Fruit fly (Drosophila melanogaster) whole organism, wandering third instar larva: ENCODE data around the gene CG31249.

Experiments used
- CG32264 ChIP-seq: fragments of 200-800 bp; sonication (Bioruptor generic); optimal IDR thresholded peaks from 2 replicates; lab custom pipeline; 2016; ENCODE audit warnings: missing biosample characterization, missing genetic modification characterization
- CrebA ChIP-seq: fragments of 200-800 bp; sonication (Bioruptor generic); optimal IDR thresholded peaks from 2 replicates; lab custom pipeline; 2016; ENCODE audit warnings: missing biosample characterization, mild to moderate bottlenecking, missing genetic modification characterization, borderline replicate concordance
- Dfd ChIP-seq: fragments of >200 bp; optimal IDR thresholded peaks from 2 replicates; lab custom pipeline; 2017; ENCODE audit warnings: missing biosample characterization, missing genetic modification characterization
- Dif ChIP-seq: fragments of 200-275, 200-300 bp; sonication (Bioruptor generic); optimal IDR thresholded peaks from 2 replicates; lab custom pipeline; 2018; ENCODE audit warnings: missing biosample characterization, missing genetic modification characterization; ENCODE audit not compliant: partially characterized antibody
- GATAd ChIP-seq: sonication (Bioruptor generic); optimal IDR thresholded peaks from 2 replicates; lab custom pipeline; 2016; ENCODE audit warnings: missing biosample characterization, missing genetic modification characterization
- Hnf4 ChIP-seq: fragments of 200-800 bp; sonication (Bioruptor generic); optimal IDR thresholded peaks from 2 replicates; lab custom pipeline; 2016; ENCODE audit warnings: missing biosample characterization, mild to moderate bottlenecking, missing genetic modification characterization
- Hr83 ChIP-seq: fragments of 200-300 bp; sonication (Bioruptor generic); optimal IDR thresholded peaks from 2 replicates; lab custom pipeline; 2016; ENCODE audit warnings: missing biosample characterization, mild to moderate bottlenecking, missing genetic modification characterization, moderate library complexity; ENCODE audit not compliant: poor library complexity, severe bottlenecking
- Jra ChIP-seq: sonication (Bioruptor generic); optimal IDR thresholded peaks from 2 replicates; lab custom pipeline; 2016; ENCODE audit warnings: missing biosample characterization, missing genetic modification characterization
- Mio ChIP-seq: sonication (Bioruptor generic); optimal IDR thresholded peaks from 2 replicates; lab custom pipeline; 2016; ENCODE audit warnings: missing biosample characterization, missing genetic modification characterization
- Myc ChIP-seq: fragments of >200 bp; optimal IDR thresholded peaks from 2 replicates; lab custom pipeline; 2017
- N ChIP-seq: fragments of >200 bp; optimal IDR thresholded peaks from 2 replicates; lab custom pipeline; 2018; ENCODE audit warnings: missing biosample characterization, missing external identifiers, missing genetic modification characterization
- OdsH ChIP-seq: fragments of 200-800 bp; sonication (Bioruptor generic); optimal IDR thresholded peaks from 2 replicates; lab custom pipeline; 2016; ENCODE audit warnings: missing biosample characterization, mild to moderate bottlenecking, missing genetic modification characterization
- Rel ChIP-seq, 2 experiments: fragments of 200-800 bp; sonication (Bioruptor generic) in 1 of 2; optimal IDR thresholded peaks; 2 replicates in 1 of 2; 3 replicates in 1 of 2; lab custom pipeline; 2016 to 2019; ENCODE audit warnings: mild to moderate bottlenecking in 2 of 2, missing biosample characterization in 2 of 2, missing genetic modification characterization in 2 of 2, moderate library complexity in 1 of 2
- Sp1 ChIP-seq: fragments of 200-800 bp; sonication (Bioruptor generic); optimal IDR thresholded peaks from 3 replicates; lab custom pipeline; 2019; ENCODE audit warnings: missing biosample characterization, mild to moderate bottlenecking, missing genetic modification characterization, moderate library complexity
- Vsx2 ChIP-seq: fragments of 200-300, 225-300 bp; sonication (Bioruptor generic); optimal IDR thresholded peaks from 2 replicates; lab custom pipeline; 2018; ENCODE audit warnings: missing biosample characterization, missing genetic modification characterization; ENCODE audit not compliant: partially characterized antibody
- br ChIP-seq: fragments of 200-800 bp; sonication (Bioruptor generic); optimal IDR thresholded peaks from 2 replicates; lab custom pipeline; 2016; ENCODE audit warnings: missing biosample characterization, missing genetic modification characterization
- brk ChIP-seq: fragments of 200-800 bp; sonication (Bioruptor generic); optimal IDR thresholded peaks from 2 replicates; lab custom pipeline; 2016; ENCODE audit warnings: missing biosample characterization, mild to moderate bottlenecking, missing genetic modification characterization
- dl ChIP-seq, 2 experiments: fragments of 175-275, 200-275 bp in 1 of 2; fragments of 200-275 bp in 1 of 2; sonication (Bioruptor generic); optimal IDR thresholded peaks; lab custom pipeline; 2018; ENCODE audit warnings: mild to moderate bottlenecking in 2 of 2, missing biosample characterization in 2 of 2, missing genetic modification characterization in 2 of 2, moderate library complexity in 2 of 2; ENCODE audit not compliant: partially characterized antibody in 2 of 2, insufficient read depth in 1 of 2
- dmrt93B ChIP-seq: fragments of 200-800 bp; sonication (Bioruptor generic); optimal IDR thresholded peaks from 2 replicates; lab custom pipeline; 2018; ENCODE audit warnings: missing biosample characterization, mild to moderate bottlenecking, missing genetic modification characterization
- ey ChIP-seq: fragments of 200-800 bp; sonication (Bioruptor generic); optimal IDR thresholded peaks from 2 replicates; lab custom pipeline; 2016; ENCODE audit warnings: missing biosample characterization, missing genetic modification characterization
- foxo ChIP-seq, 2 experiments: fragments of 200-800 bp; sonication (Bioruptor generic); optimal IDR thresholded peaks; 2 replicates in 1 of 2; 3 replicates in 1 of 2; lab custom pipeline; 2016 to 2017; ENCODE audit warnings: missing biosample characterization in 2 of 2, missing genetic modification characterization in 2 of 2
- fru ChIP-seq: fragments of 200-800 bp; sonication (Bioruptor generic); optimal IDR thresholded peaks from 3 replicates; lab custom pipeline; 2016; ENCODE audit warnings: missing biosample characterization, mild to moderate bottlenecking, missing genetic modification characterization
- h ChIP-seq: fragments of 200-800 bp; sonication (Bioruptor generic); optimal IDR thresholded peaks from 3 replicates; lab custom pipeline; 2016; ENCODE audit warnings: missing biosample characterization, mild to moderate bottlenecking, missing genetic modification characterization
- jim ChIP-seq: fragments of 175-275, 200-325 bp; sonication (Bioruptor generic); optimal IDR thresholded peaks from 2 replicates; lab custom pipeline; 2016; ENCODE audit warnings: missing biosample characterization, mild to moderate bottlenecking, missing genetic modification characterization
- psq ChIP-seq: fragments of 200-800 bp; sonication (Bioruptor generic); optimal IDR thresholded peaks from 3 replicates; lab custom pipeline; 2017; ENCODE audit warnings: missing biosample characterization, mild to moderate bottlenecking, missing genetic modification characterization, moderate library complexity
- rgr ChIP-seq: fragments of 200-800 bp; sonication (Bioruptor generic); optimal IDR thresholded peaks from 3 replicates; lab custom pipeline; 2016; ENCODE audit warnings: missing biosample characterization, mild to moderate bottlenecking, missing genetic modification characterization
- sage ChIP-seq: fragments of 200-800 bp; sonication (Bioruptor generic); optimal IDR thresholded peaks from 2 replicates; lab custom pipeline; 2016; ENCODE audit warnings: missing biosample characterization, mild to moderate bottlenecking, missing genetic modification characterization
- sv ChIP-seq: fragments of 200-800 bp; sonication (Bioruptor generic); optimal IDR thresholded peaks from 3 replicates; lab custom pipeline; 2016; ENCODE audit warnings: missing biosample characterization, missing genetic modification characterization
- tai ChIP-seq: sonication (Bioruptor generic); optimal IDR thresholded peaks from 2 replicates; lab custom pipeline; 2016; ENCODE audit warnings: missing biosample characterization, missing genetic modification characterization
- usp ChIP-seq: fragments of >200 bp; optimal IDR thresholded peaks from 2 replicates; lab custom pipeline; 2017; ENCODE audit warnings: missing biosample characterization, missing genetic modification characterization

CG31249 gene

DNA sequence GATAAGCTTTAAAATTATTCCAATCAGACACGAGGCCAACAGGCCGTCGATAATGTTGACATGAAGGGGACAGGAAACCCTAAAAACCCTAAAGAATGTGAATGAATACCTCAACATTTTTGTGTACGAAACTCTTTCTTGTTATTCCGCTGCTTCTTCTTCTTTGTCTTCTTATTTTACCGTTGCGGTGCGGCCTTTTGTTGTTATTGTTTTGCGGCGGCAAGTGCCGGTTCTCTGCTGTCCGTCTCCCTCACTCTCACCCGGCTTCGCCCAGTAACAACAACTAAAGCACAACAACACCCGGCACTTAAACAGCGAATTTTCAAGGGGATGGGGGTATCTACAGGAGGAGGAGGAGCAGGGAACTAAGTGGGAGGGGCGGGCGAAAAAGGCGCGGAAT is 27.5 kb upstream of the CG31249 start:
- no peak for TF ChIP-seq usp (GFP tag; lab: Kevin White, UChicago)
- no peak for TF ChIP-seq Dfd (GFP tag; lab: Kevin White, UChicago)
- no peak for TF ChIP-seq CrebA (GFP tag; lab: Kevin White, UChicago)
- TF ChIP-seq Hnf4 (GFP tag; lab: Kevin White, UChicago): no peak
- TF ChIP-seq psq (GFP tag; lab: Kevin White, UChicago): no peak
- TF ChIP-seq ey (GFP tag; lab: Kevin White, UChicago): no peak
- no peak for TF ChIP-seq fru (GFP tag; lab: Kevin White, UChicago)
- TF ChIP-seq brk: no peak
- TF ChIP-seq Dif (GFP tag; lab: Kevin White, UChicago): no peak
- TF ChIP-seq Mio (GFP tag; lab: Kevin White, UChicago): no peak
- no peak for TF ChIP-seq Jra (GFP tag; lab: Kevin White, UChicago)
- TF ChIP-seq sage (GFP tag; lab: Kevin White, UChicago): no peak
- TF ChIP-seq sv (GFP tag; lab: Kevin White, UChicago): no peak
- no peak for TF ChIP-seq GATAd (GFP tag; lab: Kevin White, UChicago)
- no peak for TF ChIP-seq dmrt93B (GFP tag; lab: Kevin White, UChicago)
- no peak for TF ChIP-seq rgr (GFP tag; lab: Kevin White, UChicago)
- no peak for TF ChIP-seq tai (GFP tag; lab: Kevin White, UChicago)
- no peak for TF ChIP-seq CG32264 (GFP tag; lab: Kevin White, UChicago)
- no peak for TF ChIP-seq Rel (GFP tag; optimal IDR thresholded peaks at IDR 0.05; lab: Kevin White, UChicago)
- no peak for TF ChIP-seq Rel (tag; optimal IDR thresholded peaks at IDR 0.05; lab: Kevin White, UChicago)

DNA sequence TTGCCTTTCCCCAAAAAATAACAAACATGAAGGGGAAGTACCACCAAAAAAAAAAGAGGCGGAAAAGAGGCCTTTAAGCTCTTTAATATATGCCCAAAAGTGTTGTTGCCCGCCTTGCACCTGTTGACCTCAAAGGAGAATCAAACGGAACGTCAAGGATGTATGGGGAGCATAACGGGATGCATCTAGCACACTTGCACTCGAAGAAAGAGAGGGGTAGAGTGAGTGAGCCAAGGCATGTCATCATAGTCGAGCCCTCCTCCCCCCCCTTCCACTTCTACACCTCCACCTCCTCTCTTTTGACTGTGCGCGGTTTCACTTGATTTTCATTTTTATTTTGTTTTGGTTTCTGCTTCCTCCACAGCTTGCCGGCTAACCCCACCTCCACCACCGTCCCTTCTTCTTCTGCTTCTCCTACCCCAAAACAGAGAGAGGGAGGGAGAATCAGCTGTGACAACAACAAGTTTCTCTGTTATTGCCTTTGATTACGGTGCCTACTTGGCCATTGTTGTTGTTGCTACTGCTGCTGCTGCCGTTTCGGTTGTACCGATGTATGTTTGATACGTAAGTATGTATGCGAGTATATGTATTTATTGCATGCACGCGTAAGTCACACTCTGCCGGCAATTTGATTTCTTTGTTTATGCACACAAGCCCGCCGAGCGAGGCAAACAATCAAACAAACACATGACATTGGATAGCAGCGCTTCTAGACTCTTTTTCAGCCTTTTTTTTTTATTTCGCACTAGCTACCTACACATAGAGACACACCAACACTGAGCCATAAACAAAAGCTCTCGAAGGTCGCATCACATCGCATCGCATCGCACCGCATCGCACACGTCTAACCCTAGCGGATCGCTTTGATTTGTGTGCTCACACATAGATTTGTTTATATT is 26.0 kb upstream of the CG31249 start:
- no peak for TF ChIP-seq Rel (GFP tag; optimal IDR thresholded peaks at IDR 0.05; lab: Kevin White, UChicago)
- TF ChIP-seq Rel (tag; optimal IDR thresholded peaks at IDR 0.05; lab: Kevin White, UChicago): peak; percentile 65
- no peak for TF ChIP-seq fru (GFP tag; lab: Kevin White, UChicago)
- TF ChIP-seq foxo (GFP tag; optimal IDR thresholded peaks at IDR 0.05; lab: Kevin White, UChicago): peak in 1 of 2 experiments; percentile 19
- no peak for TF ChIP-seq rgr (GFP tag; lab: Kevin White, UChicago)
- TF ChIP-seq psq (GFP tag; lab: Kevin White, UChicago): peak; percentile 89
- TF ChIP-seq jim (GFP tag; lab: Kevin White, UChicago): peak; percentile 22
- TF ChIP-seq Dfd (GFP tag; lab: Kevin White, UChicago): no peak
- TF ChIP-seq Hnf4 (GFP tag; lab: Kevin White, UChicago): peak; percentile 19
- TF ChIP-seq h (GFP tag; lab: Kevin White, UChicago): peak; percentile 21
- no peak for TF ChIP-seq br (GFP tag; lab: Kevin White, UChicago)
- peak; percentile 81 for TF ChIP-seq Hr83 (GFP tag; lab: Kevin White, UChicago)

DNA sequence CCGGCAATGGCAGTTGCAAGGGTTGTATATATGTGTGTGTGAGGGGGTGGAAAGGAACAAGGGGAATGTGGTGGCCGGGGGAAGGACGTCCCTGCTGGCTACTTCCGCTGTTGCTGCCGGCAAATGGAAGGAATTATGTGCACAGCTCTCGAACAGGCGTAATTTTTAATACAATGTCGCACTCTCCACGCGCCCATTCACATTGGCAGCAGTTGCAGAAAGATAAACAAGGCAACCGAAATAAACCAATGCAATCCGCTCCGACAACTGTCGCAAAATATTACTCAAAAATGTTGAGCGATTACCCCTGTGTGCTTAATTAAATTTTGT is 24.7 kb upstream of the CG31249 start:
- TF ChIP-seq OdsH (GFP tag; lab: Kevin White, UChicago): no peak
- TF ChIP-seq Dif (GFP tag; lab: Kevin White, UChicago): peak; percentile 2

DNA sequence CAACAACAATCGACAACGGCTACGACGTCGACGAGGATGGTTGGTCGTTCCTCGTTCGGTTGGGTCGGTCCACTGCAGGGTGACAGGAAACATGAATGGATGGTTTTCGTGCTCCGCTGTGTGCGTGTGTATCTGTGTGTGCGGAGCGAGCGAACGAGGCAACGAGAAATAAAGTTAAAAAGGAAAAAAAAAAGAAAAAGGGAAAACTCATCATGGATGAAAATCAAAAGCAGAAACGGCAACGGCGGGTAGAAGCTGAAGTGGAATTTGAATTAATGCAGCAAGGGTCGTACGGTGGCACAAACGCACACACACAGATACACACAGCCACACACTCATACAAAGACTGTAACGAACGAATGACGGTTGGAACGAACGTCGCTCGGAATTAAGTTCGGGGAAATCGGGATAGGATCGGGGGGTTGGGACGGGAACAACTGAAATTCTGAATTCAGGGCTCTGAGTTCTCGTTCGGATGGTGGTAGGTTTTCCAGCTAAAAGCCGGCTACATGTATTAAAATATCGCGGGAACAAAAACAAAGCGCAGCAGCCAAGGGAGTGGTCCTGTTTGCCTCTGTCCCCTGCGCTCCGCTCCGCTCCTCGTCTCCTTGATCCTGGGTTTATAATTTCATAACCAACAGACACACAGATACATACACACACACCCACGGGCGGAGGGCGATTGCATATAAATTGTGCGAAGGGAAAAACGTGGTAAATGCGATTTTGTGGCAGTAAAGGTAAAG is 24.2 kb upstream of the CG31249 start:
- TF ChIP-seq Sp1 (GFP tag; lab: Kevin White, UChicago) (no peak), brk (peak; percentile 6), CG32264 (GFP tag; lab: Kevin White, UChicago) (no peak), tai (GFP tag; lab: Kevin White, UChicago) (no peak), Vsx2 (GFP tag; lab: Kevin White, UChicago) (no peak), Myc (no peak), fru (GFP tag; lab: Kevin White, UChicago) (peak; percentile 4), Hnf4 (GFP tag; lab: Kevin White, UChicago) (peak; percentile 27), Mio (GFP tag; lab: Kevin White, UChicago) (no peak), psq (GFP tag; lab: Kevin White, UChicago) (peak; percentile 73), Dif (GFP tag; lab: Kevin White, UChicago) (peak; percentile 5), dl (GFP tag; optimal IDR thresholded peaks at IDR 0.05; lab: Kevin White, UChicago; ENCODE audit: insufficient read depth in 1 of 2, partially characterized antibody in 2 of 2) (peak; percentile 12 to 17), usp (GFP tag; lab: Kevin White, UChicago) (no peak), N (GFP tag; lab: Kevin White, UChicago) (peak; percentile 22)
